Worm (Caenorhabditis elegans) whole organism, L2 larva: ENCODE results near the gene T20B5.2.

Source experiments
- F13H6.1 ChIP-seq: sonication (generic microtip); optimal IDR thresholded peaks from 2 replicates; lab custom pipeline; 2016; ENCODE audit warnings: missing genetic modification characterization, missing compliant biosample characterization
- R02D3.7 ChIP-seq: fragments of 150-350 bp; optimal IDR thresholded peaks from 2 replicates; lab custom pipeline; 2014; ENCODE audit warnings: missing biosample characterization, missing genetic modification characterization
- Y55F3AM.14 ChIP-seq: fragments of 200-800 bp; sonication (Bioruptor generic); optimal IDR thresholded peaks from 2 replicates; lab custom pipeline; 2018; ENCODE audit warnings: mild to moderate bottlenecking, missing genetic modification characterization, missing compliant biosample characterization
- ZK546.5 ChIP-seq: sonication (generic microtip); optimal IDR thresholded peaks from 2 replicates; lab custom pipeline; 2017; ENCODE audit warnings: missing biosample characterization, missing genetic modification characterization
- alr-1 ChIP-seq: fragments of 150-350 bp; optimal IDR thresholded peaks from 2 replicates; lab custom pipeline; 2014; ENCODE audit warnings: missing biosample characterization, missing genetic modification characterization
- ama-1 ChIP-seq: fragments of 150-350 bp; optimal IDR thresholded peaks from 2 replicates; lab custom pipeline; 2018; ENCODE audit warnings: inconsistent platforms
- ceh-16 ChIP-seq: fragments of 150-350 bp; optimal IDR thresholded peaks from 2 replicates; lab custom pipeline; 2014; ENCODE audit warnings: missing biosample characterization, missing genetic modification characterization
- crh-2 ChIP-seq: sonication (generic microtip); optimal IDR thresholded peaks from 2 replicates; lab custom pipeline; 2017; ENCODE audit warnings: missing biosample characterization, missing genetic modification characterization
- egl-27 ChIP-seq: sonication (generic microtip); optimal IDR thresholded peaks from 3 replicates; lab custom pipeline; 2017; ENCODE audit warnings: missing biosample characterization, missing genetic modification reagents, missing genetic modification characterization
- elt-3 ChIP-seq: sonication (generic microtip); optimal IDR thresholded peaks from 2 replicates; lab custom pipeline; 2017; ENCODE audit warnings: missing biosample characterization, missing genetic modification characterization
- fos-1 ChIP-seq: fragments of 150-350 bp; optimal IDR thresholded peaks from 2 replicates; lab custom pipeline; 2014; ENCODE audit warnings: missing biosample characterization, missing genetic modification characterization
- lin-13 ChIP-seq: fragments of 150-350 bp; optimal IDR thresholded peaks from 2 replicates; lab custom pipeline; 2014; ENCODE audit warnings: missing biosample characterization, missing genetic modification reagents, missing genetic modification characterization
- lin-39 ChIP-seq: fragments of 150-350 bp; optimal IDR thresholded peaks from 2 replicates; lab custom pipeline; 2014; ENCODE audit warnings: missing biosample characterization, missing genetic modification reagents, missing genetic modification characterization
- lsy-2 ChIP-seq, 2 experiments: fragments of 150-350 bp in 1 of 2; sonication (generic microtip) in 1 of 2; optimal IDR thresholded peaks; 2 replicates each; lab custom pipeline; 2014 to 2017; ENCODE audit warnings: missing biosample characterization in 2 of 2, missing genetic modification characterization in 2 of 2
- mab-5 ChIP-seq: fragments of 150-350 bp; optimal IDR thresholded peaks from 2 replicates; lab custom pipeline; 2014; ENCODE audit warnings: missing biosample characterization, missing genetic modification characterization
- mbf-1 ChIP-seq: sonication (generic microtip); optimal IDR thresholded peaks from 2 replicates; lab custom pipeline; 2017; ENCODE audit warnings: missing biosample characterization, missing genetic modification characterization
- mdl-1 ChIP-seq, 2 experiments: fragments of 150-350 bp in 1 of 2; sonication (generic microtip) in 1 of 2; optimal IDR thresholded peaks; 2 replicates each; lab custom pipeline; 2017; ENCODE audit warnings: missing biosample characterization in 2 of 2, missing genetic modification characterization in 2 of 2
- nhr-129 ChIP-seq: fragments of 150-350 bp; optimal IDR thresholded peaks from 2 replicates; lab custom pipeline; 2014; ENCODE audit warnings: missing biosample characterization, missing genetic modification characterization
- nhr-21 ChIP-seq: fragments of 150-350 bp; optimal IDR thresholded peaks from 2 replicates; lab custom pipeline; 2014; ENCODE audit warnings: missing biosample characterization, missing genetic modification characterization
- nhr-77 ChIP-seq: fragments of 150-350 bp; optimal IDR thresholded peaks from 2 replicates; lab custom pipeline; 2014; ENCODE audit warnings: missing biosample characterization, missing genetic modification characterization
- sma-3 ChIP-seq: sonication (generic microtip); optimal IDR thresholded peaks from 2 replicates; lab custom pipeline; 2016; ENCODE audit warnings: missing genetic modification reagents, missing genetic modification characterization, missing compliant biosample characterization
- unc-55 ChIP-seq: fragments of 150-350 bp; sonication (generic microtip); optimal IDR thresholded peaks from 3 replicates; lab custom pipeline; 2014; ENCODE audit warnings: missing biosample characterization, missing genetic modification reagents, missing genetic modification characterization
- ztf-1 ChIP-seq: fragments of 200-800 bp; sonication (Bioruptor generic); conservative IDR thresholded peaks from 2 replicates; pipeline ENCODE4 v1.3.6; 2022; ENCODE audit warnings: missing genetic modification characterization, missing compliant biosample characterization
- ztf-11 ChIP-seq: sonication (generic microtip); optimal IDR thresholded peaks from 2 replicates; lab custom pipeline; 2017; ENCODE audit warnings: missing biosample characterization, missing genetic modification characterization
- ztf-4 ChIP-seq: fragments of 150-350 bp; optimal IDR thresholded peaks from 2 replicates; lab custom pipeline; 2014; ENCODE audit warnings: missing biosample characterization, missing genetic modification characterization

T20B5.2 gene

ce11 chrX:9372987-9373386, 42.0 kb downstream of the T20B5.2 start:
- TF ChIP-seq elt-3 (tag; lab: Kevin White, UChicago), result no peak
- peak; percentile 26 for TF ChIP-seq crh-2 (tag; lab: Kevin White, UChicago)
- no peak for TF ChIP-seq alr-1 (tag; lab: Kevin White, UChicago)
- peak in 1 of 2 experiments; percentile 26 for TF ChIP-seq lsy-2 (tag; optimal IDR thresholded peaks at IDR 0.05; lab: Kevin White, UChicago)
- peak; percentile 1 for TF ChIP-seq ceh-16 (tag; lab: Kevin White, UChicago)
- no peak for TF ChIP-seq egl-27
- TF ChIP-seq unc-55 (GFP tag; lab: Kevin White, UChicago), result peak; percentile 34
- peak; percentile 30 for TF ChIP-seq lin-13 (GFP tag; lab: Kevin White, UChicago)
- TF ChIP-seq nhr-129 (tag; lab: Kevin White, UChicago), result peak; percentile 61
- TF ChIP-seq Y55F3AM.14, result peak; percentile 41
- TF ChIP-seq fos-1 (tag; lab: Kevin White, UChicago), result peak; percentile 17
- TF ChIP-seq nhr-77, result no peak
- TF ChIP-seq F13H6.1 (tag; lab: Kevin White, UChicago), result peak; percentile 48
- TF ChIP-seq sma-3 (GFP tag; lab: Kevin White, UChicago), result peak; percentile 34

ce11 chrX:9373729-9374128, 42.8 kb downstream of the T20B5.2 start:
- no peak for TF ChIP-seq R02D3.7 (tag; lab: Kevin White, UChicago)
- TF ChIP-seq ztf-11 (tag; lab: Kevin White, UChicago), result no peak
- TF ChIP-seq lin-39, result no peak
- no peak for TF ChIP-seq ztf-4 (tag; lab: Kevin White, UChicago)
- TF ChIP-seq ama-1 (lab: Kevin White, UChicago), result no peak
- TF ChIP-seq lin-13 (GFP tag; lab: Kevin White, UChicago), result no peak
- TF ChIP-seq nhr-129 (tag; lab: Kevin White, UChicago), result no peak
- no peak for TF ChIP-seq sma-3 (GFP tag; lab: Kevin White, UChicago)
- no peak for TF ChIP-seq nhr-21
- no peak for TF ChIP-seq ZK546.5
- TF ChIP-seq elt-3 (tag; lab: Kevin White, UChicago), result no peak
- TF ChIP-seq mbf-1 (tag; lab: Kevin White, UChicago), result no peak
- TF ChIP-seq ztf-1 (GFP tag; lab: Robert Waterston, UW), result no peak
- TF ChIP-seq Y55F3AM.14, result no peak
- TF ChIP-seq F13H6.1 (tag; lab: Kevin White, UChicago), result no peak
- TF ChIP-seq mdl-1 (tag; optimal IDR thresholded peaks at IDR 0.05; lab: Kevin White, UChicago), result no peak
- TF ChIP-seq mab-5 (tag; lab: Kevin White, UChicago), result no peak
